Worm (Caenorhabditis elegans): ENCODE measurements around the gene R07E5.4.

- TF ChIP-seq W03F9.2 (tag; optimal IDR thresholded peaks at IDR 0.05) (no peak), dao-5 (tag; optimal IDR thresholded peaks at IDR 0.05) (no peak), him-1 (tag; optimal IDR thresholded peaks at IDR 0.05) (no peak)
Observed at ce11 chrIII:4372894-4373293, 21.7 kb upstream of the R07E5.4 start.
